Fruit fly (Drosophila melanogaster): ENCODE data around the gene CG32235.

Gene CG32235

dm6 chr3L:4842710-4843109 is 17.6 kb downstream of the CG32235 start:
- TF ChIP-seq insv (optimal IDR thresholded peaks at IDR 0.05), result no peak

dm6 chr3L:4840039-4840939 is 20.0 kb downstream of the CG32235 start, which contains the start of gene CG13707:
Gene CG13707, minus strand, starts transcription at chr3L:4840108.
- TF ChIP-seq ttk (optimal IDR thresholded peaks at IDR 0.05), result no peak
- no peak for TF ChIP-seq h (optimal IDR thresholded peaks at IDR 0.05)
- no peak for TF ChIP-seq insv (optimal IDR thresholded peaks at IDR 0.05)
- no peak for TF ChIP-seq psq (optimal IDR thresholded peaks at IDR 0.05)
- TF ChIP-seq Sin3A (optimal IDR thresholded peaks at IDR 0.05), result no peak
- TF ChIP-seq Myc (optimal IDR thresholded peaks at IDR 0.05), result no peak

- TF ChIP-seq insv (optimal IDR thresholded peaks at IDR 0.05), result no peak
- TF ChIP-seq h (optimal IDR thresholded peaks at IDR 0.05), result no peak
- TF ChIP-seq ttk (optimal IDR thresholded peaks at IDR 0.05), result no peak
- no peak for TF ChIP-seq Myc (optimal IDR thresholded peaks at IDR 0.05)
- no peak for TF ChIP-seq Sin3A (optimal IDR thresholded peaks at IDR 0.05)
- TF ChIP-seq psq (optimal IDR thresholded peaks at IDR 0.05), result no peak
These were observed 23.9 kb downstream of the CG32235 start for dm6 chr3L:4836353-4836752.

- TF ChIP-seq Sin3A (optimal IDR thresholded peaks at IDR 0.05) (no peak), ttk (optimal IDR thresholded peaks at IDR 0.05) (no peak), Myc (optimal IDR thresholded peaks at IDR 0.05) (no peak), psq (optimal IDR thresholded peaks at IDR 0.05) (no peak), insv (optimal IDR thresholded peaks at IDR 0.05) (no peak), h (optimal IDR thresholded peaks at IDR 0.05) (no peak)
These were observed 25.3 kb downstream of the CG32235 start for dm6 chr3L:4835005-4835404.

dm6 chr3L:4833491-4833890 is 26.8 kb downstream of the CG32235 start, which contains the start of gene CG13708:
Gene CG13708, minus strand, starts transcription at chr3L:4833591.
- TF ChIP-seq ttk (optimal IDR thresholded peaks at IDR 0.05) (no peak), Sin3A (optimal IDR thresholded peaks at IDR 0.05) (no peak), psq (optimal IDR thresholded peaks at IDR 0.05) (no peak), insv (optimal IDR thresholded peaks at IDR 0.05) (no peak), Myc (optimal IDR thresholded peaks at IDR 0.05) (no peak), h (optimal IDR thresholded peaks at IDR 0.05) (no peak)

- TF ChIP-seq ttk (optimal IDR thresholded peaks at IDR 0.05) (no peak), psq (optimal IDR thresholded peaks at IDR 0.05) (no peak), Sin3A (optimal IDR thresholded peaks at IDR 0.05) (no peak), insv (optimal IDR thresholded peaks at IDR 0.05) (no peak), Myc (optimal IDR thresholded peaks at IDR 0.05) (no peak), h (optimal IDR thresholded peaks at IDR 0.05) (no peak)
These were observed 34.7 kb downstream of the CG32235 start, which contains the start of the genes Dhc64C and LeuRS-m for dm6 chr3L:4825584-4825983. Gene Dhc64C, minus strand, starts transcription at chr3L:4825687. Gene LeuRS-m, plus strand, starts transcription at chr3L:4825853.

dm6 chr3L:4824356-4825138 is 35.7 kb downstream of the CG32235 start:
- TF ChIP-seq Sin3A (optimal IDR thresholded peaks at IDR 0.05) (no peak), psq (optimal IDR thresholded peaks at IDR 0.05) (no peak), insv (optimal IDR thresholded peaks at IDR 0.05) (no peak), Myc (optimal IDR thresholded peaks at IDR 0.05) (no peak), h (optimal IDR thresholded peaks at IDR 0.05) (no peak), ttk (optimal IDR thresholded peaks at IDR 0.05) (no peak)

- TF ChIP-seq Myc (optimal IDR thresholded peaks at IDR 0.05) (no peak), h (optimal IDR thresholded peaks at IDR 0.05) (no peak), ttk (optimal IDR thresholded peaks at IDR 0.05) (no peak), Sin3A (optimal IDR thresholded peaks at IDR 0.05) (no peak), insv (optimal IDR thresholded peaks at IDR 0.05) (no peak), psq (optimal IDR thresholded peaks at IDR 0.05) (no peak)
These were observed 46.1 kb downstream of the CG32235 start for dm6 chr3L:4814184-4814583.

Measured in Kc167 (cell line).